Worm (Caenorhabditis elegans): ENCODE data around the gene F47B10.9.

DNA sequence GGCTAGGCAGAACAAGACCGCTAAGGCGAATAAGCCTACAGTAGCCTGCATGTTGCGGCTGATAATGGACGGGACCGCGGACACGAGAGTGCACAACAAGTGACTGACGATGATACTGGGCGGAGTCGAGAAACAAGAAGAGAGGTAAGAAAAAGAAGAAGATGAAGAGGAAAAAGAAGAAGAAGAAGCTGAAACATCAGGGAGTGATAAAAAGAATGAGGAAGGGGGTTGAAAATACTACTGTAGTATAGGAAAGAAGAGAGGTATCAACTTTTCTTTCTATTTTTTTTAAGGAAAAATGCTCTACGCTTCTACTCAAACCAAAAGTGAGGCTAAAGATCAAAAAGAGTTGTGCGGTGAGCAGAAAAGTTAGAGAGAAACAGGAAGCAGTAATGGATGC lies 35.0 kb upstream of the F47B10.9 start, which contains the start of gene T21B6.3:
- TF ChIP-seq ama-1 (optimal IDR thresholded peaks at IDR 0.05) = no peak
- TF ChIP-seq ama-1 (GFP tag; optimal IDR thresholded peaks at IDR 0.05) = no peak
- TF ChIP-seq nfya-2 (GFP tag; IDR thresholded peaks at IDR 0.05) = no peak
- no peak for TF ChIP-seq F52B5.7 (tag; optimal IDR thresholded peaks at IDR 0.05)
- TF ChIP-seq ceh-58 (GFP tag; IDR thresholded peaks at IDR 0.05) = no peak
- TF ChIP-seq ekl-4 (GFP tag; IDR thresholded peaks at IDR 0.05) = no peak
- no peak for TF ChIP-seq sea-2 (GFP tag; IDR thresholded peaks at IDR 0.05)
- TF ChIP-seq die-1 (tag; optimal IDR thresholded peaks at IDR 0.05) = no peak
- no peak for TF ChIP-seq tbx-9 (tag; optimal IDR thresholded peaks at IDR 0.05; ENCODE audit: borderline replicate concordance)
- no peak for TF ChIP-seq lin-35 (GFP tag; optimal IDR thresholded peaks at IDR 0.05)
- TF ChIP-seq unc-62 (GFP tag; optimal IDR thresholded peaks at IDR 0.05) = no peak
- no peak for TF ChIP-seq F57A8.1 (GFP tag; optimal IDR thresholded peaks at IDR 0.05)
